Fruit fly (Drosophila melanogaster) whole organism, prepupa: ENCODE results near the gene lgs.

Source experiments
- CG10631 ChIP-seq: fragments of 200-800 bp; sonication (Bioruptor generic); optimal IDR thresholded peaks from 2 replicates; lab custom pipeline; 2016; ENCODE audit warnings: missing biosample characterization, missing genetic modification characterization
- CG10669 ChIP-seq: fragments of 200-800 bp; sonication (Bioruptor generic); optimal IDR thresholded peaks from 3 replicates; lab custom pipeline; 2018; ENCODE audit warnings: missing biosample characterization, mild to moderate bottlenecking, missing genetic modification characterization, moderate library complexity
- CG11294 ChIP-seq: fragments of 200-800 bp; sonication (Bioruptor generic); IDR thresholded peaks from 2 replicates; pipeline ENCODE4 v1.3.6; 2022; ENCODE audit warnings: missing biosample characterization, missing genetic modification characterization
- CG11762 ChIP-seq: fragments of 200-800 bp; sonication (Bioruptor generic); optimal IDR thresholded peaks from 3 replicates; lab custom pipeline; 2016; ENCODE audit warnings: missing biosample characterization, missing genetic modification characterization; ENCODE audit not compliant: insufficient read depth
- CG11902 ChIP-seq: fragments of 200-800 bp; sonication (Bioruptor generic); optimal IDR thresholded peaks from 3 replicates; lab custom pipeline; 2016; ENCODE audit warnings: missing biosample characterization, missing genetic modification characterization
- CG15336 ChIP-seq: fragments of 200-800 bp; sonication (Bioruptor generic); IDR thresholded peaks from 2 replicates; pipeline ENCODE4 v1.3.6; 2022; ENCODE audit warnings: missing biosample characterization, missing genetic modification characterization
- CG1621 ChIP-seq: fragments of 200-800 bp; sonication (Bioruptor generic); optimal IDR thresholded peaks from 3 replicates; lab custom pipeline; 2018; ENCODE audit warnings: missing biosample characterization, mild to moderate bottlenecking, missing genetic modification characterization
- CG31627 ChIP-seq: fragments of 200-800 bp; sonication (Bioruptor generic); optimal IDR thresholded peaks from 3 replicates; lab custom pipeline; 2016; ENCODE audit warnings: missing biosample characterization, missing genetic modification characterization
- CG34406 ChIP-seq: fragments of 200-800 bp; sonication (Bioruptor generic); optimal IDR thresholded peaks from 3 replicates; lab custom pipeline; 2016; ENCODE audit warnings: missing biosample characterization, missing genetic modification characterization
- CG4318 ChIP-seq: fragments of 200-800 bp; sonication (Bioruptor generic); optimal IDR thresholded peaks from 3 replicates; lab custom pipeline; 2017; ENCODE audit warnings: missing biosample characterization, mild to moderate bottlenecking, missing genetic modification characterization
- CG6163 ChIP-seq: fragments of 200-800 bp; sonication (Bioruptor generic); IDR thresholded peaks from 3 replicates; pipeline ENCODE4 v1.3.6; 2022; ENCODE audit warnings: missing biosample characterization, missing genetic modification characterization
- CG6808 ChIP-seq: fragments of 200-800 bp; sonication (Bioruptor generic); optimal IDR thresholded peaks from 3 replicates; lab custom pipeline; 2017; ENCODE audit warnings: missing biosample characterization, missing genetic modification characterization, mild to moderate bottlenecking, moderate library complexity, missing genetic modification reagents
- CG7368 ChIP-seq: fragments of 200-800 bp; sonication (Bioruptor generic); optimal IDR thresholded peaks from 3 replicates; lab custom pipeline; 2016; ENCODE audit warnings: missing biosample characterization, missing genetic modification characterization
- CG8119 ChIP-seq: fragments of 200-800 bp; sonication (Bioruptor generic); IDR thresholded peaks from 3 replicates; pipeline ENCODE4 v1.3.6; 2022; ENCODE audit warnings: missing biosample characterization, missing genetic modification characterization
- CG9139 ChIP-seq: fragments of 200-800 bp; sonication (Bioruptor generic); optimal IDR thresholded peaks from 3 replicates; lab custom pipeline; 2017; ENCODE audit warnings: missing biosample characterization, mild to moderate bottlenecking, missing genetic modification characterization
- Eip78C ChIP-seq: fragments of 200-800 bp; sonication (Bioruptor generic); peaks from one replicate; lab custom pipeline; 2016; ENCODE audit warnings: missing biosample characterization, missing genetic modification characterization
- Eip93F ChIP-seq: fragments of 200-800 bp; sonication (Bioruptor generic); optimal IDR thresholded peaks from 2 replicates; lab custom pipeline; 2016; ENCODE audit warnings: missing biosample characterization, mild to moderate bottlenecking, missing genetic modification characterization
- Ets21C ChIP-seq: fragments of 200-800 bp; sonication (Bioruptor generic); optimal IDR thresholded peaks from 3 replicates; lab custom pipeline; 2016; ENCODE audit warnings: missing biosample characterization, missing genetic modification characterization
- Ets96B ChIP-seq: fragments of 200-800 bp; optimal IDR thresholded peaks from 2 replicates; lab custom pipeline; 2019; ENCODE audit warnings: missing biosample characterization, mild to moderate bottlenecking, missing genetic modification characterization, moderate library complexity
- Gug ChIP-seq: fragments of 200-800 bp; sonication (Bioruptor generic); IDR thresholded peaks from 2 replicates; pipeline ENCODE4 v1.3.6; 2022; ENCODE audit warnings: missing biosample characterization, missing genetic modification characterization
- Hr4 ChIP-seq: fragments of 200-800 bp; sonication (Bioruptor generic); optimal IDR thresholded peaks from 3 replicates; lab custom pipeline; 2016; ENCODE audit warnings: missing biosample characterization, missing genetic modification characterization
- Lpt ChIP-seq: fragments of 200-800 bp; sonication (Bioruptor generic); optimal IDR thresholded peaks from 3 replicates; lab custom pipeline; 2016; ENCODE audit warnings: missing biosample characterization, missing genetic modification characterization
- OdsH ChIP-seq: fragments of 200-800 bp; sonication (Bioruptor generic); optimal IDR thresholded peaks from 3 replicates; lab custom pipeline; 2016; ENCODE audit warnings: missing biosample characterization, missing genetic modification characterization
- Sox102F ChIP-seq: fragments of 200-800 bp; sonication (Bioruptor generic); optimal IDR thresholded peaks from 2 replicates; lab custom pipeline; 2016; ENCODE audit warnings: missing biosample characterization, mild to moderate bottlenecking, missing genetic modification characterization
- Sox14 ChIP-seq: fragments of 200-800 bp; sonication (Bioruptor generic); optimal IDR thresholded peaks from 3 replicates; lab custom pipeline; 2016; ENCODE audit warnings: missing biosample characterization, missing genetic modification characterization
- Sox15 ChIP-seq: fragments of 200-800 bp; sonication (Bioruptor generic); optimal IDR thresholded peaks from 3 replicates; lab custom pipeline; 2016; ENCODE audit warnings: missing biosample characterization, missing genetic modification characterization
- achi ChIP-seq: fragments of 200-800 bp; sonication (Bioruptor generic); optimal IDR thresholded peaks from 3 replicates; lab custom pipeline; 2016; ENCODE audit warnings: missing biosample characterization, missing genetic modification characterization
- acj6 ChIP-seq: fragments of 200-800 bp; sonication (Bioruptor generic); optimal IDR thresholded peaks from 3 replicates; lab custom pipeline; 2016; ENCODE audit warnings: missing biosample characterization, missing genetic modification characterization
- cyc ChIP-seq: fragments of 200-800 bp; sonication (Bioruptor generic); optimal IDR thresholded peaks from 3 replicates; lab custom pipeline; 2016; ENCODE audit warnings: missing biosample characterization, missing genetic modification characterization
- dac ChIP-seq: fragments of 200-800 bp; sonication (Bioruptor generic); optimal IDR thresholded peaks from 2 replicates; lab custom pipeline; 2017; ENCODE audit warnings: missing biosample characterization, mild to moderate bottlenecking, missing genetic modification characterization
- esn ChIP-seq: fragments of 200-800 bp; sonication (Bioruptor generic); optimal IDR thresholded peaks from 2 replicates; lab custom pipeline; 2016; ENCODE audit warnings: missing biosample characterization, mild to moderate bottlenecking, missing genetic modification characterization, moderate library complexity
- fd59A ChIP-seq: fragments of 200-800 bp; sonication (Bioruptor generic); optimal IDR thresholded peaks from 2 replicates; lab custom pipeline; 2017; ENCODE audit warnings: missing biosample characterization, mild to moderate bottlenecking, missing genetic modification characterization, missing genetic modification reagents
- fd85E ChIP-seq: fragments of 200-800 bp; sonication (Bioruptor generic); optimal IDR thresholded peaks from 3 replicates; lab custom pipeline; 2016; ENCODE audit warnings: missing biosample characterization, missing genetic modification characterization
- fkh ChIP-seq: fragments of 200-800 bp; sonication (Bioruptor generic); optimal IDR thresholded peaks from 3 replicates; lab custom pipeline; 2017; ENCODE audit warnings: missing biosample characterization, mild to moderate bottlenecking, missing genetic modification characterization, moderate library complexity
- net ChIP-seq: fragments of 200-800 bp; sonication (Bioruptor generic); optimal IDR thresholded peaks from 3 replicates; lab custom pipeline; 2016; ENCODE audit warnings: missing biosample characterization, missing genetic modification characterization
- pdm3 ChIP-seq: fragments of 200-800 bp; sonication (Bioruptor generic); optimal IDR thresholded peaks from 3 replicates; lab custom pipeline; 2016; ENCODE audit warnings: missing biosample characterization, missing genetic modification characterization
- salr ChIP-seq, 2 experiments: fragments of 200-800 bp; sonication (Bioruptor generic); optimal IDR thresholded peaks; 3 replicates each; lab custom pipeline; 2016 to 2018; ENCODE audit warnings: missing biosample characterization in 2 of 2, missing genetic modification characterization in 2 of 2, mild to moderate bottlenecking in 1 of 2
- ss ChIP-seq, 2 experiments: fragments of 200-800 bp; sonication (Bioruptor generic); optimal IDR thresholded peaks; 2 replicates in 1 of 2; 3 replicates in 1 of 2; lab custom pipeline; 2017 to 2018; ENCODE audit warnings: mild to moderate bottlenecking in 2 of 2, missing biosample characterization in 2 of 2, missing genetic modification characterization in 2 of 2, moderate library complexity in 1 of 2
- svp ChIP-seq: fragments of 200-800 bp; sonication (Bioruptor generic); peaks from one replicate; lab custom pipeline; 2016; ENCODE audit warnings: missing biosample characterization, missing genetic modification characterization
- topi ChIP-seq: fragments of 200-800 bp; sonication (Bioruptor generic); optimal IDR thresholded peaks from 3 replicates; lab custom pipeline; 2016; ENCODE audit warnings: missing biosample characterization, missing genetic modification characterization

lgs gene

DNA sequence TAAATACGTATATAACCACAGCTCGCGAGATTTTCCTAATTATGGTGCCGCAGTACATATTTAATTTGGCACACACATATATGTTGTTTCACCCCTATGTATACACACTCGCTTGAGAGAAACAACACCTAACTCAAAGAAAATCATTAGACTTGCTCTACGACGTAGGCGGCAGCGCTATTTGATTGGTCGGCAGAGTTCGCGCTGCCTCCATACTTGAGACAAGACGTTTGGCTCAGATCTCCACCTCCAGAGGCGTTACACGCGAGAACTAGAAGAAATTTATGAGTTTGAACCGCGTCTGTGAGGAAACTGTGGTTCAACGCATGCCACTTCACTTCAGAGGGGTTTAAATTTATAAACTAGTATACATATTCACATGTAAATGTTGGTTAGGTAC, 20.4 kb downstream of the lgs start:
- TF ChIP-seq CG4318 (no peak), fd85E (GFP tag; lab: Kevin White, UChicago) (no peak), CG31627 (no peak), Lpt (GFP tag; lab: Kevin White, UChicago) (no peak)

DNA sequence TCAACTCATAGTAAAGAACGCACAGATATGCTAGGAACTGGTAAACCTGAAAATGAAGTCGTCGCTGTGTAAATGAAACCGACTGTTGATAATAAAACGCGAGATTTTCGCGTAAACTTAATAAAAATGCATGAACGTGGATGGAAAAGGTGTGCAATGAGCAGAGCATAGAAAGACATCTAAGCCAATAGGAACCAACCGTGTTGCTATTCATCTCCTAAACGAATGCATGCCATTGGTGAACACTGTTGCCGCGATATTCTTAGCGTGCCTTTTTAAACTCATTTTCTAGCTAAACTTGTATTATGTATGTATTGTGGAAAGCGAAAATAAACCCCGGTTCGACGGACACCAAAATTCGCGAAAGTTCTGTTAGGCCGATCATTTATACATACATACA, 21.9 kb downstream of the lgs start:
- no peak for TF ChIP-seq CG10631
- no peak for TF ChIP-seq fd59A (GFP tag; lab: Kevin White, UChicago)
- TF ChIP-seq CG31627: no peak

DNA sequence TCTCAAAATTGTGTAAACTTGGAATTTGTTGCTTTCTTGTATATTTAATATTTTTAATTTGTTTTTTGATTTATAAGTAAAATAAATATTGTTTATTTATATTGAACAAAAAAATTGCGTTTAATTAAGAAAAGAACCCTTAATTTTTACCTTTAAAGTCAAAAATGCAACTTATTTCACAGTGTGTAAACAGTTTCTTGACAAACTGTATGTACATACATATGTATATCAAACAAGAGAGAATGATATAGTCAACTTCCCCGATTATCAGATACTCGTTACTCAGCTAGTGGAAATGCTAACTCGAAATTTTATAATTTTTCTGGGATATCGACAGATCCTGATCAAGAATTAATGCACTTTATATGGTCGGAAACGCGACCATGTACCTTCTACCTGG, 22.7 kb downstream of the lgs start:
- TF ChIP-seq Ets96B (tag; lab: Kevin White, UChicago) (no peak), CG11762 (no peak), CG1621 (no peak), CG10631 (no peak), Sox102F (GFP tag; lab: Kevin White, UChicago) (no peak), Ets21C (GFP tag; lab: Kevin White, UChicago) (no peak), CG15336 (GFP tag; lab: Robert Waterston, UW) (no peak), Gug (no peak), net (GFP tag; lab: Kevin White, UChicago) (no peak), Sox15 (GFP tag; lab: Kevin White, UChicago) (no peak), fkh (GFP tag; lab: Kevin White, UChicago) (no peak), CG9139 (GFP tag; lab: Kevin White, UChicago) (no peak)

DNA sequence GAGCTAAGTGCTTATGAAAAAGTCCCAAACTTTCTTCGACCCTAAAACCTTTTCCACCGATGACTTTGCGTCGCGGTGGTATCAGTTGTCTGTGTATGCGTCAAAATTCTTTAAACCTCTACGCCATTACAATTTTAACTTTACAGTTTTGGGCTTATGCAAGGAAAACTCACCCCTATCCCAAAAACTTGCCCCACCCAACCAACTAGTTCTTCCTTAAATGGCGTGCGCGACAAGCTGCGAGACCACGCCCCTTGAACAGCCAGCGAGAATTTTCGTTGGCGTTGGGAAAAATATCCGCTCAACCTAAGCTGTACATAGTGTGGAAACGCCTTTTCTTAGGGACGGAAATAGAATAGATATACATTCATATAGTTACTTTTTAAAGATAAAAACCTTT, 25.0 kb downstream of the lgs start:
- TF ChIP-seq net (GFP tag; lab: Kevin White, UChicago) (no peak), Sox102F (GFP tag; lab: Kevin White, UChicago) (no peak), CG4318 (no peak), acj6 (no peak), CG8119 (GFP tag; lab: Robert Waterston, UW) (no peak), dac (GFP tag; lab: Kevin White, UChicago) (no peak), Hr4 (GFP tag; lab: Kevin White, UChicago) (no peak), fd59A (GFP tag; lab: Kevin White, UChicago) (no peak), cyc (GFP tag; lab: Kevin White, UChicago) (no peak), Sox14 (GFP tag; lab: Kevin White, UChicago) (no peak), CG11902 (no peak), pdm3 (GFP tag; lab: Kevin White, UChicago) (no peak), Eip93F (GFP tag; lab: Kevin White, UChicago) (no peak), svp (GFP tag; lab: Kevin White, UChicago) (no peak)

DNA sequence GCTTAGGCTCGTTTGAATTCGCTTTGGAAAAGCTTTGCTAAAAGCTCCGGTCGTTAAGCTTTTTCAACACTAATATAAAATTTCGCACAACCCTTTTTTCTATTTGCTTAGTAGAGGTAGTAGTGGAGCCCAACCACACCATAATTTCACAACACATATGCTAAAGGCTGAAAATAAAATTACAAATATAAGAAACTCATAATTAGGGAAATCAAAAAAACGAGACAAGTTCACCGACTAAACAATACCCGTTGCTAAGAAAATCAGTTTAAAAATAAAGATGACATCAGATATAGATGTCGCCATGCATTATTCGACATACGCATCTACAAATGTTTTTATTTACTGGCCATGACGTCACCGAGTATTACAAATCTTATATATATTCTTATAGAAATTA, 27.4 kb downstream of the lgs start:
- TF ChIP-seq CG11294 (GFP tag; lab: Robert Waterston, UW) (no peak), fkh (GFP tag; lab: Kevin White, UChicago) (peak; percentile 96), CG6808 (GFP tag; lab: Kevin White, UChicago) (no peak)

DNA sequence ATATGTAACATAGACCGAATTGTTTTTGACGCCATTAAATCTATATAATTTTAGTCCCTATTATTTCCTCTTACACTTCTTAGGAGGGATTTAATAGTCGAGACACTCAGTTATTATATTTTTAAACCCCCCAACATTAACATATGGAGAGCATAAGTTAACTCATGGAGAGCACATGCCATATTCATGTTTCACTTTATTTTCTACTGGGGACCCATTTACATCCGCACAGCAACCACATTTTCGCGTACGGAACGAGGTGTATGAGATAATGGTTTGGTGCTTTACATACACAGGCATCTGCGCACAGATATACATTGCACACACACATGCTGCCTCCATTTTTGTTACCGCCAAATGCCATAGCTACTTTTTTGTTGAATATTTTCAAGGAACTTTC, 32.2 kb downstream of the lgs start:
- no peak for TF ChIP-seq CG1621
- TF ChIP-seq esn (GFP tag; lab: Kevin White, UChicago): peak; percentile 8
- no peak for TF ChIP-seq dac (GFP tag; lab: Kevin White, UChicago)
- TF ChIP-seq pdm3 (GFP tag; lab: Kevin White, UChicago): no peak
- no peak for TF ChIP-seq CG31627
- peak; percentile 26 for TF ChIP-seq Eip78C (GFP tag; lab: Kevin White, UChicago)

DNA sequence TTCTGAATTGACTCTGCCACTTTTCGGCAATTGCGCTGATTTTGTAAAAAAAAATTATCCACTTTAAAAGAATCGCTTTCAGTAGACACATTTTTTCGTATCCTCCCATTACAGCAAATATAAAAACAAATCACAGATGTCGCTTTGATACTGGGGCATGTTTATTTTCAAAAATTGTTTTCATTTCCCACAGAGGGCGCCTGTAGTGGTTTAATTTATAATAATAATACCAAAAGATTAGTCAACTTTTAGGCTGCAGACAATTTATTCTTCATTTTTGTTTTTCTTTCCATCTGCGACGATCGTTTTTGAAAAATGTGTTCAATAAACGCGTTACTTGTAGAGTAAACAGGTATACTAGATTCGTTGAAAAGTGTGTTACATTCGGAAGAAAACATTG, 36.9 kb downstream of the lgs start:
- TF ChIP-seq achi (GFP tag; lab: Kevin White, UChicago) (no peak), topi (peak; percentile 11), OdsH (GFP tag; lab: Kevin White, UChicago) (peak; percentile 28), acj6 (peak; percentile 17), CG7368 (GFP tag; lab: Kevin White, UChicago) (no peak), CG10631 (no peak), Eip78C (GFP tag; lab: Kevin White, UChicago) (peak; percentile 35), salr (GFP tag; optimal IDR thresholded peaks at IDR 0.05; lab: Kevin White, UChicago) (no peak), Hr4 (GFP tag; lab: Kevin White, UChicago) (peak; percentile 15), CG10669 (GFP tag; lab: Kevin White, UChicago) (peak; percentile 8), pdm3 (GFP tag; lab: Kevin White, UChicago) (peak; percentile 25), CG6163 (GFP tag; lab: Robert Waterston, UW) (no peak), CG34406 (GFP tag; lab: Kevin White, UChicago) (no peak), CG11902 (no peak), CG15336 (GFP tag; lab: Robert Waterston, UW) (no peak), ss (GFP tag; optimal IDR thresholded peaks at IDR 0.05; lab: Kevin White, UChicago) (no peak), esn (GFP tag; lab: Kevin White, UChicago) (peak; percentile 44)
